Worm (Caenorhabditis elegans) whole organism, L4 larva: ENCODE data around the gene atl-1.

Experiments
- aha-1 ChIP-seq: fragments of 150-350 bp; peaks from one replicate; lab custom pipeline; 2014; ENCODE audit warnings: missing biosample characterization, missing genetic modification characterization
- nhr-111 ChIP-seq: fragments of 200-800 bp; sonication (Bioruptor generic); optimal IDR thresholded peaks from 2 replicates; lab custom pipeline; 2018; ENCODE audit warnings: mild to moderate bottlenecking, missing genetic modification characterization, missing compliant biosample characterization

DNA sequence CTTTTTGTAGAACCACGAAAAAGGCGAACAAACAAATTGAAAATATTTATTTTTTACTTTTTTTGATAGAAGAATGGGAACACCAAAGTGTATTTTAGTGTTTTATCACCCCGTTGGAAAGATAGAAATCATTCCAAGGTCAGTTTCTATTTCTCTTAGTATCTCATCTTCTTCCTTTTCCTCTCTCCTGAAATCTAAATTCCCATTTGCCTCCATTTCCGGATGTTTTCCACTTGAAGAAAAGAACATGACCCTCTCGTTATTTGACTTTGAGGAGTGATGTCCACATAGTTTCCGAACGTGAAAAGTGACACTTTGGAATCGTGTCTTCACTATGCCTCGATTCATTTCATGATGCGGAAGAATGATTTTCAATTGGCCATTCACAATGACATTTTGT, 57.8 kb downstream of the atl-1 start:
- no peak for TF ChIP-seq nhr-111
- TF ChIP-seq aha-1 (tag; lab: Kevin White, UChicago) = peak; percentile 94
